Worm (Caenorhabditis elegans) whole organism, L4 larva: Measurements from ENCODE around the gene R01E6.5.

Source experiments
- F26F4.8 ChIP-seq: fragments of 200-800 bp; sonication (Bioruptor generic); conservative IDR thresholded peaks from 2 replicates; pipeline ENCODE4 v1.3.6; 2022; ENCODE audit warnings: missing genetic modification characterization, missing compliant biosample characterization
- T20F7.1 ChIP-seq: fragments of 200-800 bp; sonication (Bioruptor generic); optimal IDR thresholded peaks from 2 replicates; lab custom pipeline; 2018; ENCODE audit warnings: mild to moderate bottlenecking, missing genetic modification characterization, missing compliant biosample characterization
- Y75B8A.6 ChIP-seq: fragments of 200-800 bp; sonication (Bioruptor generic); IDR thresholded peaks from 2 replicates; pipeline ENCODE4 v1.3.6; 2022; ENCODE audit warnings: missing genetic modification reagents, missing genetic modification characterization, missing compliant biosample characterization
- ZK546.5 ChIP-seq, 2 experiments: sonication (generic microtip); optimal IDR thresholded peaks; 2 replicates each; lab custom pipeline; 2017; ENCODE audit warnings: missing biosample characterization in 2 of 2, missing genetic modification characterization in 2 of 2
- aha-1 ChIP-seq: fragments of 150-350 bp; peaks from one replicate; lab custom pipeline; 2014; ENCODE audit warnings: missing biosample characterization, missing genetic modification characterization
- aly-2 ChIP-seq: sonication (generic microtip); optimal IDR thresholded peaks from 2 replicates; lab custom pipeline; 2018; ENCODE audit warnings: missing biosample characterization, missing genetic modification characterization
- arid-1 ChIP-seq: fragments of 200-800 bp; sonication (Bioruptor generic); conservative IDR thresholded peaks from 2 replicates; pipeline ENCODE4 v1.3.6; 2022; ENCODE audit warnings: missing genetic modification reagents, missing genetic modification characterization, missing compliant biosample characterization
- ceh-82 ChIP-seq: sonication (generic microtip); optimal IDR thresholded peaks from 2 replicates; lab custom pipeline; 2017; ENCODE audit warnings: missing biosample characterization, missing genetic modification characterization
- daf-12 ChIP-seq: fragments of 150-350 bp; optimal IDR thresholded peaks from 2 replicates; lab custom pipeline; 2014; ENCODE audit warnings: missing biosample characterization, missing genetic modification reagents, missing genetic modification characterization
- daf-16 ChIP-seq, 3 experiments: sonication (generic microtip); optimal IDR thresholded peaks; 2 replicates each; lab custom pipeline; 2016 to 2017; ENCODE audit warnings: missing genetic modification characterization in 3 of 3, missing genetic modification reagents in 3 of 3, mild to moderate bottlenecking in 2 of 3, missing compliant biosample characterization in 2 of 3, missing biosample characterization in 1 of 3, moderate library complexity in 1 of 3
- dmd-6 ChIP-seq: fragments of 200-800 bp; sonication (Bioruptor generic); IDR thresholded peaks from 2 replicates; pipeline ENCODE4 v1.3.6; 2022; ENCODE audit warnings: missing genetic modification reagents, missing genetic modification characterization, missing compliant biosample characterization
- dmd-8 ChIP-seq: fragments of 200-800 bp; sonication (Bioruptor generic); IDR thresholded peaks from 2 replicates; pipeline ENCODE4 v1.3.6; 2022; ENCODE audit warnings: missing genetic modification characterization, missing compliant biosample characterization
- dpl-1 ChIP-seq: fragments of 150-350 bp; optimal IDR thresholded peaks from 2 replicates; lab custom pipeline; 2014; ENCODE audit warnings: missing biosample characterization, missing genetic modification reagents, missing genetic modification characterization
- hif-1 ChIP-seq, 2 experiments: sonication (generic microtip); optimal IDR thresholded peaks; 2 replicates each; lab custom pipeline; 2016 to 2017; ENCODE audit warnings: missing compliant biosample characterization in 2 of 2, missing genetic modification characterization in 2 of 2, missing genetic modification reagents in 2 of 2, missing genotype in 2 of 2, mild to moderate bottlenecking in 1 of 2
- hlh-11 ChIP-seq: fragments of 200-800 bp; sonication (Bioruptor generic); optimal IDR thresholded peaks from 2 replicates; lab custom pipeline; 2018; ENCODE audit warnings: mild to moderate bottlenecking, missing genetic modification characterization, missing compliant biosample characterization
- hlh-30 ChIP-seq: sonication (generic microtip); optimal IDR thresholded peaks from 2 replicates; lab custom pipeline; 2017; ENCODE audit warnings: antibody characterized with exemption, mild to moderate bottlenecking, missing genetic modification characterization, missing compliant biosample characterization; ENCODE audit not compliant: insufficient read depth
- lim-7 ChIP-seq: fragments of 200-800 bp; sonication (Bioruptor generic); IDR thresholded peaks from 2 replicates; pipeline ENCODE4 v1.3.6; 2022; ENCODE audit warnings: missing genetic modification characterization, missing compliant biosample characterization
- lin-15B ChIP-seq: fragments of 150-350 bp; sonication (generic microtip); optimal IDR thresholded peaks from 3 replicates; lab custom pipeline; 2014; ENCODE audit warnings: missing biosample characterization, missing genetic modification characterization
- lin-38 ChIP-seq: fragments of 200-800 bp; sonication (Bioruptor generic); IDR thresholded peaks from 2 replicates; pipeline ENCODE4 v1.3.6; 2022; ENCODE audit warnings: missing genetic modification reagents, missing genetic modification characterization, missing compliant biosample characterization
- lsy-2 ChIP-seq, 2 experiments: fragments of 150-350 bp in 1 of 2; sonication (generic microtip) in 1 of 2; optimal IDR thresholded peaks; 2 replicates each; lab custom pipeline; 2014 to 2017; ENCODE audit warnings: missing biosample characterization in 2 of 2, missing genetic modification characterization in 2 of 2
- mdl-1 ChIP-seq, 2 experiments: fragments of 150-350 bp in 1 of 2; sonication (generic microtip) in 1 of 2; optimal IDR thresholded peaks; 2 replicates each; lab custom pipeline; 2014 to 2017; ENCODE audit warnings: missing biosample characterization in 2 of 2, missing genetic modification characterization in 2 of 2
- mep-1 ChIP-seq: fragments of 150-350 bp; sonication (generic microtip); optimal IDR thresholded peaks from 3 replicates; lab custom pipeline; 2014; ENCODE audit warnings: missing biosample characterization, missing genetic modification characterization
- mes-2 ChIP-seq: sonication (generic microtip); optimal IDR thresholded peaks from 2 replicates; lab custom pipeline; 2016; ENCODE audit warnings: missing genotype, mild to moderate bottlenecking, missing genetic modification characterization, missing compliant biosample characterization; ENCODE audit not compliant: poor library complexity, severe bottlenecking
- nhr-11 ChIP-seq: fragments of 150-350 bp; optimal IDR thresholded peaks from 2 replicates; lab custom pipeline; 2014; ENCODE audit warnings: missing biosample characterization, missing genetic modification characterization
- nhr-28 ChIP-seq: fragments of 150-350 bp; optimal IDR thresholded peaks from 2 replicates; lab custom pipeline; 2014; ENCODE audit warnings: missing biosample characterization, missing genetic modification characterization
- nhr-48 ChIP-seq: sonication (generic microtip); optimal IDR thresholded peaks from 2 replicates; lab custom pipeline; 2016; ENCODE audit warnings: mild to moderate bottlenecking, missing genetic modification characterization, missing compliant biosample characterization
- pqm-1 ChIP-seq: sonication (generic microtip); optimal IDR thresholded peaks from 2 replicates; lab custom pipeline; 2017; ENCODE audit warnings: missing biosample characterization, missing genetic modification characterization
- rbr-2 ChIP-seq: sonication (generic microtip); optimal IDR thresholded peaks from 2 replicates; lab custom pipeline; 2016; ENCODE audit warnings: missing genotype, missing genetic modification characterization, missing compliant biosample characterization
- set-16 ChIP-seq: fragments of 200-800 bp; sonication (Bioruptor generic); IDR thresholded peaks from 2 replicates; pipeline ENCODE4 v1.3.6; 2022; ENCODE audit warnings: missing genetic modification reagents, missing genetic modification characterization, missing compliant biosample characterization
- spr-3 ChIP-seq: fragments of 200-800 bp; sonication (Bioruptor generic); optimal IDR thresholded peaks from 2 replicates; lab custom pipeline; 2018; ENCODE audit warnings: mild to moderate bottlenecking, missing genetic modification characterization, missing compliant biosample characterization
- unc-130 ChIP-seq: sonication (generic microtip); optimal IDR thresholded peaks from 2 replicates; lab custom pipeline; 2016; ENCODE audit warnings: missing genetic modification reagents, missing genetic modification characterization, missing compliant biosample characterization
- unc-39 ChIP-seq: sonication (generic microtip); optimal IDR thresholded peaks from 2 replicates; lab custom pipeline; 2017; ENCODE audit warnings: missing biosample characterization, missing genetic modification characterization
- unc-62 ChIP-seq, 3 experiments: fragments of 150-350 bp in 1 of 3; sonication (generic microtip); optimal IDR thresholded peaks in 2 of 3; peaks in 1 of 3; 1 replicate in 1 of 3; 2 replicates in 2 of 3; lab custom pipeline; 2014 to 2017; ENCODE audit warnings: missing biosample characterization in 3 of 3, missing genetic modification characterization in 3 of 3, missing genetic modification reagents in 3 of 3, missing genotype in 1 of 3
- zag-1 ChIP-seq: fragments of 150-350 bp; optimal IDR thresholded peaks from 2 replicates; lab custom pipeline; 2014; ENCODE audit warnings: missing biosample characterization, missing genetic modification characterization
- zfp-2 ChIP-seq: sonication (generic microtip); optimal IDR thresholded peaks from 2 replicates; lab custom pipeline; 2016; ENCODE audit warnings: mild to moderate bottlenecking, missing genetic modification characterization, missing compliant biosample characterization
- ztf-7 ChIP-seq: fragments of 150-350 bp; optimal IDR thresholded peaks from 2 replicates; lab custom pipeline; 2014; ENCODE audit warnings: missing biosample characterization, missing genetic modification characterization

The R01E6.5 gene

DNA sequence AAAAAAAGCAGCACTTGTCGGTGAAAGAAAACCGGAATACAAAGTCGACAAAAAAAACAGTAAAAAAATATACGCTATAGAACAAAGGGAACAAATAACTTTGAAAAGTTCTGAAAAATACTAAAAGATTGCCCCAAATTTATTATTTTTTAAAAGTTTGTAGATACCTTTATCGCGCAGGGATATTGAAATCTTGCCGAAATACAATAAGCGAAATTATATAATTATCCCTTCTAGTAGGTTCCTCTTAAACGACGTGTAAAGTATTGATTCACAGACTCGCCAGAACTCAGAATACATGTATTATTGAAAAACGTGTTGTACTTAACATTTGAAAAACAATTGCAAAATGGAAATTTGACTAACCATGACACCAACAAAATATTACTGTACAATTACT, 22.5 kb upstream of the R01E6.5 start (continued):
- TF ChIP-seq aha-1 (tag; lab: Kevin White, UChicago) (peak; percentile 92), daf-12 (tag; lab: Kevin White, UChicago) (no peak)

DNA sequence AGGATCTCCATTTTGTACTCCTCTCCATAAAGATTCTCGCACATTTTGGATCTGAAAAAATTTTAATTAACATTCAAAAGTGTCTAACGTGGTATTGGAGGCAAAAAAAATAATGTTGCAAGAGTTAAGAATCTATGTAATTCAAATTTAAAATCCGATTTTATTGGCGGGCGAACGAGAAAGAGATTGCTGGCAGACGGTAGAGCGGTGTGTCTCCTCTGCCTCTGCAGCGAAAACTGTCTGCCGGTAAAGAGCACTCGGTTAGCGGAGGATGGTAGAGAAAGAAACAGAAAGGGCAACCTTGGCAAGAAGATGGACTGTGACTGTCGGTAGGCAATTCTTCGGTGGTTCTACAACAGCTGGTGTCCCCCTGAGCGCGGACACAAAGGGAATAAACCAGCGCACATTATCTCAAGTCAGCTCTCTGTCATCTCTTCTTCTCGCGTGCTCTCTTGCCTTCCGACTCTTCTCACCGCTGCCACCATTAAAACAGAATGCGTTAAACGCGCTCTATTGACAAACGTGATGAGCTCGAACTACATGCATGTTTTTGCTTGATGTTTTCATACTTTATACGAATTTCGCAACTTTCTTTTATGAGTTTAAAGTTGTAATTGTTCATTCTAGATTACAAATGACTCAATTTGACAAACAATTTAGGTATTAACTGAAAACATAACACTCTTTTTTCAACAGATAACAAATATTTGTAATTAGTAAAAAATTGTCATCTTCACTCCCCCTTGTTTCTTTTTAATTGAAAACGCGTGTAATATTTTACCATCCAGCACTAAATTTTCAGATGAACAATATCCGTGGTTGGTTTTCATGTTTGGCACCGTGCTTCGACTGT, 17.8 kb upstream of the R01E6.5 start, which contains the start of the genes cdk-4 and F18H3.1:
Gene cdk-4, minus strand, starts transcription at position 51 of the 853 bp plus-strand sequence.
Gene F18H3.1, plus strand, starts transcription at position 803 of the 853 bp plus-strand sequence.
- TF ChIP-seq dmd-8 (GFP tag; lab: Robert Waterston, UW): 0 out of 2 replicates have a peak, but pooled peaks have one; percentile 31
- TF ChIP-seq lin-15B: no peak
- no peak for TF ChIP-seq unc-130
- no peak for TF ChIP-seq zfp-2 (tag; lab: Kevin White, UChicago)
- peak; percentile 53 for TF ChIP-seq hlh-30 (tag; lab: Kevin White, UChicago)
- TF ChIP-seq nhr-11 (tag; lab: Kevin White, UChicago): peak; percentile 49
- peak; percentile 4 for TF ChIP-seq pqm-1
- TF ChIP-seq hif-1 (tag; optimal IDR thresholded peaks at IDR 0.05; lab: Kevin White, UChicago): peak in 1 of 2 experiments; percentile 16
- peak in 1 of 2 experiments; percentile 99 for TF ChIP-seq unc-62 (GFP tag; optimal IDR thresholded peaks at IDR 0.05 in 1 of 2; lab: Kevin White, UChicago)
- no peak for TF ChIP-seq unc-62 (tag; optimal IDR thresholded peaks at IDR 0.05; lab: Kevin White, UChicago)
- no peak for TF ChIP-seq unc-39 (tag; lab: Kevin White, UChicago)
- TF ChIP-seq nhr-48: no peak
- no peak for TF ChIP-seq F26F4.8 (GFP tag; lab: Robert Waterston, UW)
- TF ChIP-seq ZK546.5 (tag; optimal IDR thresholded peaks at IDR 0.05; lab: Kevin White, UChicago): no peak
- peak; percentile 62 for TF ChIP-seq lin-38
- TF ChIP-seq mep-1 (tag; lab: Kevin White, UChicago): peak; percentile 30
- TF ChIP-seq spr-3 (GFP tag; lab: Kevin White, UChicago): no peak
- TF ChIP-seq nhr-28 (tag; lab: Kevin White, UChicago): peak; percentile 2
- no peak for TF ChIP-seq Y75B8A.6 (GFP tag; lab: Robert Waterston, UW)
- TF ChIP-seq hlh-11 (tag; lab: Kevin White, UChicago): peak; percentile 75
- TF ChIP-seq T20F7.1 (GFP tag; lab: Kevin White, UChicago): no peak
- TF ChIP-seq mdl-1 (tag; optimal IDR thresholded peaks at IDR 0.05; lab: Kevin White, UChicago): peak in 1 of 2 experiments; percentile 13
- peak; percentile 43 for TF ChIP-seq mes-2 (tag; lab: Kevin White, UChicago)
- TF ChIP-seq ceh-82 (tag; lab: Kevin White, UChicago): no peak
- peak; percentile 45; the same call in 1 of the 2 replicates for TF ChIP-seq set-16 (GFP tag; lab: Robert Waterston, UW)
- peak in 1 of 2 experiments; percentile 59 for TF ChIP-seq lsy-2 (tag; optimal IDR thresholded peaks at IDR 0.05; lab: Kevin White, UChicago)
- 0 out of 2 replicates have a peak, but pooled peaks have one; percentile 10 for TF ChIP-seq arid-1 (GFP tag; lab: Robert Waterston, UW)
- TF ChIP-seq dmd-6 (GFP tag; lab: Robert Waterston, UW): 0 out of 2 replicates have a peak, but pooled peaks have one; percentile 15
- TF ChIP-seq daf-16 (GFP tag; optimal IDR thresholded peaks at IDR 0.05; lab: Kevin White, UChicago): no peak
- TF ChIP-seq daf-16 (tag; optimal IDR thresholded peaks at IDR 0.05; lab: Kevin White, UChicago): peak; percentile 39
- TF ChIP-seq dpl-1: peak; percentile 34
- no peak for TF ChIP-seq zag-1 (tag; lab: Kevin White, UChicago)
- no peak for TF ChIP-seq ztf-7
- no peak for TF ChIP-seq aly-2 (tag; lab: Kevin White, UChicago)
- TF ChIP-seq rbr-2 (tag; lab: Kevin White, UChicago): peak; percentile 27
- no peak for TF ChIP-seq lim-7
